Worm (Caenorhabditis elegans) whole organism, L4/young adult: Measurements from ENCODE around the gene str-139.

ENCODE experiments used
- W03F9.2 ChIP-seq: fragments of 150-350 bp; optimal IDR thresholded peaks from 2 replicates; lab custom pipeline; 2014; ENCODE audit warnings: missing biosample characterization, missing genetic modification characterization
- dao-5 ChIP-seq: sonication (generic microtip); optimal IDR thresholded peaks from 2 replicates; lab custom pipeline; 2016; ENCODE audit warnings: missing genotype, missing genetic modification characterization, moderate library complexity, missing compliant biosample characterization
- him-1 ChIP-seq: sonication (generic microtip); optimal IDR thresholded peaks from 2 replicates; lab custom pipeline; 2016; ENCODE audit warnings: missing genotype, missing genetic modification reagents, missing genetic modification characterization, missing compliant biosample characterization

The str-139 gene

ce11 chrV:8062074-8062473 is at the start of gene str-139:
Gene str-139 (minus strand): TSS chrV:8062174.
- TF ChIP-seq him-1 (tag; lab: Kevin White, UChicago) (no peak), dao-5 (no peak), W03F9.2 (tag; lab: Kevin White, UChicago) (no peak)

- TF ChIP-seq him-1 (tag; lab: Kevin White, UChicago) = no peak
Measured at ce11 chrV:8110816-8111215, 48.8 kb upstream of the str-139 start.

- TF ChIP-seq W03F9.2 (tag; lab: Kevin White, UChicago) (no peak), dao-5 (no peak), him-1 (tag; lab: Kevin White, UChicago) (no peak)
Measured at ce11 chrV:8108670-8109069, 46.7 kb upstream of the str-139 start, which contains the start of gene myo-5. Gene myo-5 (plus strand): TSS chrV:8108970.

ce11 chrV:8104473-8104872 is 42.5 kb upstream of the str-139 start, which contains the start of gene srlf-16:
Gene srlf-16 (plus strand): TSS chrV:8104773.
- TF ChIP-seq W03F9.2 (tag; lab: Kevin White, UChicago) = no peak

- TF ChIP-seq W03F9.2 (tag; lab: Kevin White, UChicago) = no peak
- no peak for TF ChIP-seq him-1 (tag; lab: Kevin White, UChicago)
- TF ChIP-seq dao-5 = no peak
Measured at ce11 chrV:8102960-8103359, 41.0 kb upstream of the str-139 start, which contains the start of gene str-90. Gene str-90 (plus strand): TSS chrV:8103260.

ce11 chrV:8099306-8099705 is 37.3 kb upstream of the str-139 start, which contains the start of gene sdz-23:
Gene sdz-23 (plus strand): TSS chrV:8099606.
- TF ChIP-seq dao-5 (no peak), him-1 (tag; lab: Kevin White, UChicago) (no peak), W03F9.2 (tag; lab: Kevin White, UChicago) (no peak)

- no peak for TF ChIP-seq dao-5
- no peak for TF ChIP-seq him-1 (tag; lab: Kevin White, UChicago)
- TF ChIP-seq W03F9.2 (tag; lab: Kevin White, UChicago) = no peak
Measured at ce11 chrV:8098239-8098638, 36.3 kb upstream of the str-139 start, which contains the start of gene str-145. Gene str-145 (minus strand): TSS chrV:8098339.

- no peak for TF ChIP-seq him-1 (tag; lab: Kevin White, UChicago)
- TF ChIP-seq W03F9.2 (tag; lab: Kevin White, UChicago) = no peak
- TF ChIP-seq dao-5 = no peak
Measured at ce11 chrV:8095378-8095777, 33.4 kb upstream of the str-139 start, which contains the start of gene str-146. Gene str-146 (minus strand): TSS chrV:8095478.

- TF ChIP-seq him-1 (tag; lab: Kevin White, UChicago) = no peak
- TF ChIP-seq W03F9.2 (tag; lab: Kevin White, UChicago) = no peak
- TF ChIP-seq dao-5 = no peak
Measured at ce11 chrV:8092385-8092784, 30.4 kb upstream of the str-139 start, which contains the start of gene str-129. Gene str-129 (minus strand): TSS chrV:8092485.

ce11 chrV:8090595-8090994 is 28.6 kb upstream of the str-139 start, which contains the start of gene str-130:
Gene str-130 (minus strand): TSS chrV:8090695.
- TF ChIP-seq dao-5 = no peak
- TF ChIP-seq W03F9.2 (tag; lab: Kevin White, UChicago) = no peak
- no peak for TF ChIP-seq him-1 (tag; lab: Kevin White, UChicago)

ce11 chrV:8085141-8085540 is 23.2 kb upstream of the str-139 start, which contains the start of gene C09H5.7:
Gene C09H5.7 (minus strand): TSS chrV:8085241.
- TF ChIP-seq W03F9.2 (tag; lab: Kevin White, UChicago) (no peak), him-1 (tag; lab: Kevin White, UChicago) (no peak), dao-5 (no peak)

- TF ChIP-seq W03F9.2 (tag; lab: Kevin White, UChicago) (no peak), him-1 (tag; lab: Kevin White, UChicago) (no peak), dao-5 (no peak)
Measured at ce11 chrV:8081579-8081978, 19.6 kb upstream of the str-139 start, which contains the start of gene str-131. Gene str-131 (minus strand): TSS chrV:8081679.

ce11 chrV:8079813-8080212 is 17.8 kb upstream of the str-139 start:
- no peak for TF ChIP-seq W03F9.2 (tag; lab: Kevin White, UChicago)
- TF ChIP-seq dao-5 = no peak
- no peak for TF ChIP-seq him-1 (tag; lab: Kevin White, UChicago)

- TF ChIP-seq W03F9.2 (tag; lab: Kevin White, UChicago) (no peak), him-1 (tag; lab: Kevin White, UChicago) (no peak), dao-5 (no peak)
Measured at ce11 chrV:8075712-8076111, 13.7 kb upstream of the str-139 start, which contains the start of gene catp-3. Gene catp-3 (plus strand): TSS chrV:8076012.

- TF ChIP-seq him-1 (tag; lab: Kevin White, UChicago) (no peak), dao-5 (no peak), W03F9.2 (tag; lab: Kevin White, UChicago) (no peak)
Measured at ce11 chrV:8073162-8073561, 11.2 kb upstream of the str-139 start.
